Fruit fly (Drosophila melanogaster) S2 (cell line): ENCODE measurements around the gene Taf12.

ENCODE experiments used
- CG8478 ChIP-seq: fragments of >200 bp; optimal IDR thresholded peaks from 2 replicates; lab custom pipeline; 2018
- CTCF ChIP-seq, 2 experiments: fragments of >200 bp; optimal IDR thresholded peaks; 2 replicates each; lab custom pipeline; 2018

- TF ChIP-seq CG8478 (lab: Kevin White, UChicago): no peak
- no peak for TF ChIP-seq CTCF (optimal IDR thresholded peaks at IDR 0.05; lab: Kevin White, UChicago)
Measured at dm6 chr3R:11661187-11661586, 18.3 kb downstream of the Taf12 start.
